Worm (Caenorhabditis elegans) whole organism, mixed stage, embryonic: ENCODE results near the gene C46F11.5.

Experiments
- ceh-43 ChIP-seq: fragments of 200-800 bp; sonication (Bioruptor generic); optimal IDR thresholded peaks from 2 replicates; lab custom pipeline; 2018; ENCODE audit warnings: mild to moderate bottlenecking, missing genetic modification characterization, moderate library complexity, missing compliant biosample characterization
- cnd-1 ChIP-seq: fragments of 200-800 bp; sonication (Bioruptor generic); optimal IDR thresholded peaks from 2 replicates; lab custom pipeline; 2018; ENCODE audit warnings: mild to moderate bottlenecking, missing genetic modification characterization, missing compliant biosample characterization
- mep-1 ChIP-seq: fragments of 150-350 bp; optimal IDR thresholded peaks from 2 replicates; lab custom pipeline; 2017; ENCODE audit warnings: missing biosample characterization, missing genetic modification reagents, missing genetic modification characterization, inconsistent platforms
- unc-39 ChIP-seq: fragments of 150-350 bp; optimal IDR thresholded peaks from 2 replicates; lab custom pipeline; 2014; ENCODE audit warnings: missing biosample characterization, missing genetic modification characterization

ce11 chrIII:3605681-3606080, 51.7 kb downstream of the C46F11.5 start:
- TF ChIP-seq cnd-1 (no peak), ceh-43 (no peak), mep-1 (no peak), unc-39 (tag; lab: Kevin White, UChicago) (no peak)
